Fruit fly (Drosophila melanogaster): Measurements from ENCODE around the gene COX8.

Gene COX8

DNA sequence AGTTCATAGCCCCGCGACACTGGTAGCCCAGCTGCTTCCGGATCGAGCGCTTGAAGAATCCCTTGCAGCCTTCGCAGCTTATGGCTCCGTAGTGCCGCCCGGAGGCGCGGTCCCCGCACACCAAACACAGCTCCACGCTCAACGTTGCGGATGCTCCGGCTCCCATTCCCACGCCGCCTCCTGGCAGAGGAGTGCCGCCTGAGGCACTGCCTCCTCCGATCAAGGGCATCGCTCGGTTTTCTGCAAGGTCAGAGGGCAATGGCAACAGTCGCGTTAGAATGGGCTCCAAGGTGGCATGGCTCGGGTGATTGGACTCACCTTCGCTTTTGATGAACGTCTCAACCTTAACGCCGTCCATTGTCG is 42.8 kb downstream of the COX8 start (continued):
- TF ChIP-seq Hr3 (GFP tag; optimal IDR thresholded peaks at IDR 0.05) (no peak), Abd-B (GFP tag; optimal IDR thresholded peaks at IDR 0.05) (no peak), dm (GFP tag; optimal IDR thresholded peaks at IDR 0.05) (no peak), sug (tag; optimal IDR thresholded peaks at IDR 0.05) (no peak), Deaf1 (tag; optimal IDR thresholded peaks at IDR 0.05) (no peak), Oaz (GFP tag; IDR thresholded peaks at IDR 0.05) (no peak), p53 (GFP tag; optimal IDR thresholded peaks at IDR 0.05) (no peak), ara (GFP tag; IDR thresholded peaks at IDR 0.05) (no peak), ranshi (GFP tag; IDR thresholded peaks at IDR 0.05) (no peak), ems (GFP tag; optimal IDR thresholded peaks at IDR 0.05) (no peak), CG2199 (GFP tag; IDR thresholded peaks at IDR 0.05) (no peak), CG16813 (GFP tag; IDR thresholded peaks at IDR 0.05; ENCODE audit: partially characterized antibody) (no peak), CG9876 (GFP tag; optimal IDR thresholded peaks at IDR 0.05) (no peak), ftz-f1 (GFP tag; optimal IDR thresholded peaks at IDR 0.05) (peak; percentile 95), Bgb (GFP tag; IDR thresholded peaks at IDR 0.05; ENCODE audit: partially characterized antibody) (no peak), CG33213 (GFP tag; optimal IDR thresholded peaks at IDR 0.05) (no peak), Dll (GFP tag; IDR thresholded peaks at IDR 0.05; ENCODE audit: partially characterized antibody) (no peak), CG10565 (GFP tag; optimal IDR thresholded peaks at IDR 0.05) (no peak), CG3726 (GFP tag; IDR thresholded peaks at IDR 0.05) (no peak), chn (GFP tag; optimal IDR thresholded peaks at IDR 0.05) (no peak), Ets65A (GFP tag) (peak; percentile 91), aop (GFP tag; IDR thresholded peaks at IDR 0.05) (no peak), Antp (GFP tag; optimal IDR thresholded peaks at IDR 0.05) (no peak), CG8765 (GFP tag; IDR thresholded peaks at IDR 0.05) (no peak)

DNA sequence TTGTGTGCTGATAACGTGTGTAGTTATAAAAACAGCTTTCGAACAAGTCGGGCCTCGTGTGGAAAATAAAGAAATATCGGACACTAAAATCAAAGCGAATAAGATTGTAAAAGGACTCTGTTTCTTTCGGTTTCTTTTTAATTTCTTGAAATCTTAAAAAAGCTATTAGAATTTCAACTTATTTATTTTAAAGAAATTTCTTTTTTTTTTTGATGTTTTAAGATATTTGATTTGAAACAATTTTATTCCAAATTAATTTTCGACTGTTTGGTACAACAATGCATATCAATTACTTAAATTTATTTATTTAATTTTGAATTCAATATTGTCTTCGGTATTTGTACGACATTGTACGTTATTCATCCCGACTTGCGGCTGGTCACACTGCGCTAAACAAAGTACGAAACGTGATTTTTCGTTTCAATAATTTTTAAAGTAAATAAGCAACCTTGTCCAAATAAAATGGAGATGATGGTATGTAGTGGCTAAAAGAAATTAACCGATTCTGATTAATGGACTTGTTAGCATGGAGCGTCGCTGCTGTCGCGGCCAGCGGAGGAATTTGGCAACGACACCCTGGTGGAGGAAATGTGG is 46.4 kb downstream of the COX8 start, which contains the start of the genes CG7202 and CG7519:
TSS of gene CG7202 (minus strand) at position 51 of the 594 bp plus-strand sequence.
TSS of gene CG7519 (plus strand) at position 361 of the 594 bp plus-strand sequence.
- TF ChIP-seq cwo (GFP tag; optimal IDR thresholded peaks at IDR 0.05) (no peak), BEAF-32 (GFP tag; optimal IDR thresholded peaks at IDR 0.05) (peak; percentile 7), H2.0 (GFP tag; IDR thresholded peaks at IDR 0.05) (no peak), pzg (GFP tag; optimal IDR thresholded peaks at IDR 0.05) (peak; percentile 35), Scr (GFP tag; IDR thresholded peaks at IDR 0.05; ENCODE audit: partially characterized antibody) (0 out of 2 replicates have a peak, but pooled peaks have one; percentile 12), nerfin-1 (tag; optimal IDR thresholded peaks at IDR 0.05) (peak; percentile 33), phol (tag; optimal IDR thresholded peaks at IDR 0.05) (peak; percentile 9), Dp (GFP tag; optimal IDR thresholded peaks at IDR 0.05) (peak; percentile 42), CG4617 (GFP tag; optimal IDR thresholded peaks at IDR 0.05; ENCODE audit: borderline replicate concordance) (peak; percentile 64), eyg (GFP tag; optimal IDR thresholded peaks at IDR 0.05) (no peak), gce (GFP tag; IDR thresholded peaks at IDR 0.05) (peak; percentile 27; the same call in 1 of the 3 replicates), CG10267 (tag; optimal IDR thresholded peaks at IDR 0.05) (peak; percentile 8), pho (GFP tag; optimal IDR thresholded peaks at IDR 0.05) (no peak), CG9797 (GFP tag; optimal IDR thresholded peaks at IDR 0.05) (peak; percentile 55), trem (tag; optimal IDR thresholded peaks at IDR 0.05) (peak; percentile 47), org-1 (GFP tag; optimal IDR thresholded peaks at IDR 0.05) (no peak), CG13287 (GFP tag; IDR thresholded peaks at IDR 0.05; ENCODE audit: partially characterized antibody) (peak; percentile 26; the same call in 1 of the 2 replicates), dm (GFP tag; optimal IDR thresholded peaks at IDR 0.05) (peak; percentile 38), CG10654 (GFP tag; optimal IDR thresholded peaks at IDR 0.05) (no peak), CG8290 (GFP tag; optimal IDR thresholded peaks at IDR 0.05) (peak; percentile 13), CG8290 (tag; optimal IDR thresholded peaks at IDR 0.05) (no peak), Med (GFP tag) (peak; percentile 24), YL-1 (GFP tag; optimal IDR thresholded peaks at IDR 0.05) (peak; percentile 33), Dfd (GFP tag; optimal IDR thresholded peaks at IDR 0.05) (no peak), CG17829 (tag; optimal IDR thresholded peaks at IDR 0.05) (peak; percentile 14), CG14710 (tag; optimal IDR thresholded peaks at IDR 0.05) (peak; percentile 9), bsh (GFP tag; optimal IDR thresholded peaks at IDR 0.05) (no peak), stwl (tag; optimal IDR thresholded peaks at IDR 0.05) (peak; percentile 72)

Measured in whole organism, embryonic.